Fruit fly (Drosophila melanogaster) S2 (cell line): Measurements from ENCODE around the gene CG17764.

ENCODE experiments used
- CG8478 ChIP-seq: fragments of >200 bp; optimal IDR thresholded peaks from 2 replicates; lab custom pipeline; 2018
- CTCF ChIP-seq, 2 experiments: fragments of >200 bp; optimal IDR thresholded peaks; 2 replicates each; lab custom pipeline; 2018

dm6 chrX:5329266-5329898, 22.2 kb upstream of the CG17764 start, which contains the start of the genes CG3309 and XRCC1:
- no peak for TF ChIP-seq CG8478
- TF ChIP-seq CTCF (optimal IDR thresholded peaks at IDR 0.05; lab: Kevin White, UChicago) = no peak
